Fruit fly (Drosophila melanogaster): ENCODE measurements around the gene cav.

Gene cav

DNA sequence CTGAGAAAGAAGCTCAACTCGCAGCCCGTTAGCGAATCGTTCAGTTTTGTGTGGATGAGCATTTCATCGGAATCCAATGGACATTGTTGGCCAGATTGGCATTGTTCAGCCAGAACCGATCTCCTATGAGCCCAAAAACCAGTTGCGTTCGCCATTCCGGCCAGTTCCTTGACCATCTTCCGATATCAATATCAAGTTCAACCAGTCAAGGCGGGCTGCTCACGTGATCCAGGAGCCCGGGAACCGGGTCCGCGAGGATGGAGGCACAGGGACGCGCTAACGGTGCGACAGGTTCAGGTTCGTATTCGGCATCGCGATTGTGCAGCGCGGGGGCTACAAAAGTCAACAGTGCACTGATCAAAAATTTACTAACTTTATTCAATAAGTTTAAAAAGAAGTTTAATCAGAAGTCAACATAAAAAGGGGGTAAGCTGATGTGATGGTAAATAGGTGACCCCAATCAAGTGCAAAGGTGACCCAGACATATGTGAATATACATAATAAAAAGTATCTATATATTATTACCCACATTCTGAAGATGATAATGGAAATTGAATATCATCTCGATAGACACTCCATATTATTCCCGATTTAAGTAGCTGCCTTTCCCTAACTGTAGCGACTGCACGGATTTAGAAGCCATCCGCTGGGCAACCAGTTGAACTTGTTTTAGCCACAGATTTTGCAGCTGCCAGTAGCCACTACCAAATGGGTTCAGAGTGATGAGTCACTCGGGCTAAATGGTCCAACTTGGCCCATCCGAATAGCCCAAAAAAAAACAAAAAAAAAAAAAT lies 46.1 kb downstream of the cav start:
- TF ChIP-seq CG34367 (tag; optimal IDR thresholded peaks at IDR 0.05) (peak; percentile 85), CG9948 (tag; optimal IDR thresholded peaks at IDR 0.05) (peak; percentile 88), gl (tag; optimal IDR thresholded peaks at IDR 0.05) (peak; percentile 68), Ets98B (GFP tag; IDR thresholded peaks at IDR 0.05) (no peak; the same call in none of the 2 replicates), D1 (tag; optimal IDR thresholded peaks at IDR 0.05) (peak; percentile 66), CG17806 (tag; optimal IDR thresholded peaks at IDR 0.05) (peak; percentile 85), CG8159 (tag; optimal IDR thresholded peaks at IDR 0.05) (peak; percentile 93), EcR (GFP tag; optimal IDR thresholded peaks at IDR 0.05) (peak; percentile 97), CG8301 (tag; optimal IDR thresholded peaks at IDR 0.05) (peak; percentile 83), CG4496 (GFP tag; IDR thresholded peaks at IDR 0.05) (peak; percentile 71), Pif1A (GFP tag; optimal IDR thresholded peaks at IDR 0.05) (peak; percentile 86), CG10348 (GFP tag; IDR thresholded peaks at IDR 0.05) (no peak), CG15710 (tag; optimal IDR thresholded peaks at IDR 0.05) (peak; percentile 93), Pif1B (GFP tag; optimal IDR thresholded peaks at IDR 0.05) (peak; percentile 88), Snoo (tag; optimal IDR thresholded peaks at IDR 0.05) (peak; percentile 80), CG13204 (GFP tag; optimal IDR thresholded peaks at IDR 0.05) (peak; percentile 84), fd96Ca (GFP tag; IDR thresholded peaks at IDR 0.05) (peak; percentile 83), CG14655 (GFP tag; optimal IDR thresholded peaks at IDR 0.05) (peak; percentile 91), CG12605 (GFP tag; IDR thresholded peaks at IDR 0.05) (peak; percentile 60), CG32121 (GFP tag; IDR thresholded peaks at IDR 0.05) (peak; percentile 51), rn (GFP tag; IDR thresholded peaks at IDR 0.05) (peak; percentile 40; the same call in 1 of the 2 replicates)

DNA sequence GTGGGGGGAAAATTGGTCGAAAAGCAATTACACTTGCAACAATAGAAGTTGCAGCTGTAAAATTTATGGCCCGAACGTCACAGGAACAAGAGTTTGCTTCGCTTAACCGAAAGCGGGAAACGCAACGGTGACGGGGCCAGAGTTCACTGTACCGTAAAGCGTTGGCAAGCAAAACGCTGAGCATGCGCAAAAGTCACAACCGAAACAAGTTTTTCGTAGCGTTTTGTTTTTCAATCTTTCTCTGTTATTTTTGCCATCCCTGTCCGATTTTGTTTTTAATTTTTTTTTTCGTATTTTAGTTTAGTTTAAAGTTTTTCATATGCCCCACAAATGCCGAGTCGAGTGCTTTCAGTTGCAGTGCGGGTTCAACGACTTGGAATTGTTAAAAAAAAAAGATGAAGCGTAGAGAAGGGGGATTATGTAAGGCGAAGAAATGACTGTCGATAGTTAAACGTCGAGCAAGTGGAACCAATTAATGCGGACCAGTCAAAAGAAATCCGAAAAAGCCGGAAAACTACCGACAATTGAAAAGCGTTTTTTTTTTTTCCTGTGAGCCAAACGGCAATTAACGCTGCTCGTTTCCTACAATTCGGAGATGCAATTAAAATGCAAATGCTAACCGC lies 46.8 kb downstream of the cav start:
- TF ChIP-seq CG4496 (GFP tag; IDR thresholded peaks at IDR 0.05) (no peak), Ets98B (GFP tag; IDR thresholded peaks at IDR 0.05) (no peak), CG9948 (tag; optimal IDR thresholded peaks at IDR 0.05) (no peak), CG12605 (GFP tag; IDR thresholded peaks at IDR 0.05) (no peak), EcR (GFP tag; optimal IDR thresholded peaks at IDR 0.05) (peak; percentile 82), CG13204 (GFP tag; optimal IDR thresholded peaks at IDR 0.05) (no peak), D1 (tag; optimal IDR thresholded peaks at IDR 0.05) (no peak)

DNA sequence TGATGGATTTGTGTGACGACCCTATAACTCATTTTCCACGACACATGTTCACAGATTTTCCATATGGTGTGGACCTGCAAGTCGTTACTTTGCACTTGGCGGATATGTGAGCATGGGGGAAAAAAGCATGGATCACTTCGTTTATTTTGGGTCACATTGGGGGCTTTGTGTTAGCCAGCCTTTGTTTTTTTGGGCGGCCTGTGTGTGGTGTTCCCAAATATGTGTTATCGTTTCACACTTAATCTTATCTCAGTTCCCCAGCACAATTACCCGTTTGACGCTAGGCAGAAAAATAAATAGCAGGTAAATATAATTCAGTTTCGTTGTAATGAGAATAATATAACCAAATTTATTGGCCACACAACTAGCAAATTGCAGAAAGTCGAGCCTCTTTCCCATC lies 47.4 kb downstream of the cav start:
- TF ChIP-seq CG8301 (tag; optimal IDR thresholded peaks at IDR 0.05) = no peak
- no peak for TF ChIP-seq EcR (GFP tag; optimal IDR thresholded peaks at IDR 0.05)
- TF ChIP-seq gl (tag; optimal IDR thresholded peaks at IDR 0.05) = no peak
- no peak for TF ChIP-seq CG32121 (GFP tag; IDR thresholded peaks at IDR 0.05)
- no peak for TF ChIP-seq CG14655 (GFP tag; optimal IDR thresholded peaks at IDR 0.05)
- TF ChIP-seq CG12605 (GFP tag; IDR thresholded peaks at IDR 0.05) = no peak
- no peak for TF ChIP-seq Ets98B (GFP tag; IDR thresholded peaks at IDR 0.05)
- no peak for TF ChIP-seq CG13204 (GFP tag; optimal IDR thresholded peaks at IDR 0.05)
- TF ChIP-seq D1 (tag; optimal IDR thresholded peaks at IDR 0.05) = no peak
- no peak for TF ChIP-seq Pif1A (GFP tag; optimal IDR thresholded peaks at IDR 0.05)
- TF ChIP-seq CG34367 (tag; optimal IDR thresholded peaks at IDR 0.05) = no peak
- TF ChIP-seq rn (GFP tag; IDR thresholded peaks at IDR 0.05) = no peak
- TF ChIP-seq CG4496 (GFP tag; IDR thresholded peaks at IDR 0.05) = no peak
- no peak for TF ChIP-seq CG15710 (tag; optimal IDR thresholded peaks at IDR 0.05)
- no peak for TF ChIP-seq CG8159 (tag; optimal IDR thresholded peaks at IDR 0.05)

DNA sequence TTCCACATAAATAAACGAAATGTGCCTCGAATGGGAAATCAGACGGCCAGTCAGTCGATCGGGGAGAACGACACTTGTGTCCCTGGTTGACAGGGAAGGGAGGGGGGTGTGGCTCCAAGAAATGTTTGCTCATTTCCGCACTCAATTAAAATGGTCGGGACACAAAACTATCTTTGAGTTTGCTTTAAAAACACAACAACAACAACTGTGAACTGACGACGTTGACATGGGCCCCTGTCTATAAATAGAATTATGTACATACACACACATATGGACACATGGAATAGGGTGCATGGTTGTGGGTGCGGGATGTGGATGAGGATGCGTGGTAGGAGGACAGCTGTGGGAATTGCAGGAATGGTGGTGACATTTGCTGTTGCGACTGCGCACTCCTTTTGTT lies 49.1 kb downstream of the cav start:
- TF ChIP-seq Ets98B (GFP tag; IDR thresholded peaks at IDR 0.05) = no peak
- TF ChIP-seq EcR (GFP tag; optimal IDR thresholded peaks at IDR 0.05) = peak; percentile 80
- peak; percentile 27 for TF ChIP-seq CG13204 (GFP tag; optimal IDR thresholded peaks at IDR 0.05)
- TF ChIP-seq CG10348 (GFP tag; IDR thresholded peaks at IDR 0.05) = no peak

DNA sequence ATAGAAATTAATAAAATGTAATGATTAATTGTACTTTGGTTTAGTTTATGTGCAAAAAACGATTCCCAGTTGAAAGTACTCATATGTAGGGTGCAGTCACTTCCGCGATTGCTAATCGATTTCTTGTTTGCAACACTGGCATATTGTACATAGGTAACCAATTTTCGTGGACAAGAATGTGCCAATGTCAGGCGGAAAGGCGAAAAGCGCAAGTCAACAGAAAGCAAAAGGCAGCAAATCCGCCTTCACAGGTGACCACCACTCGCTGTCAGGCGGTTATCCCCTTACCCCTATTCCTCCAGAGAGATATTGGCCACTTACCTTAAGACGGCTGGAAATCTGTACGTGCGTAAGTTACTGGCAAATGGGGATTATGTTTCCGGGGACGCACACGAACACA lies 49.7 kb downstream of the cav start:
- TF ChIP-seq CG10348 (GFP tag; IDR thresholded peaks at IDR 0.05) = no peak
- no peak for TF ChIP-seq CG4496 (GFP tag; IDR thresholded peaks at IDR 0.05)
- TF ChIP-seq CG13204 (GFP tag; optimal IDR thresholded peaks at IDR 0.05) = no peak
- TF ChIP-seq CG12605 (GFP tag; IDR thresholded peaks at IDR 0.05) = no peak
- no peak for TF ChIP-seq CG32121 (GFP tag; IDR thresholded peaks at IDR 0.05)
- no peak for TF ChIP-seq fd96Ca (GFP tag; IDR thresholded peaks at IDR 0.05)
- no peak for TF ChIP-seq gl (tag; optimal IDR thresholded peaks at IDR 0.05)
- TF ChIP-seq CG8159 (tag; optimal IDR thresholded peaks at IDR 0.05) = no peak
- no peak for TF ChIP-seq D1 (tag; optimal IDR thresholded peaks at IDR 0.05)

DNA sequence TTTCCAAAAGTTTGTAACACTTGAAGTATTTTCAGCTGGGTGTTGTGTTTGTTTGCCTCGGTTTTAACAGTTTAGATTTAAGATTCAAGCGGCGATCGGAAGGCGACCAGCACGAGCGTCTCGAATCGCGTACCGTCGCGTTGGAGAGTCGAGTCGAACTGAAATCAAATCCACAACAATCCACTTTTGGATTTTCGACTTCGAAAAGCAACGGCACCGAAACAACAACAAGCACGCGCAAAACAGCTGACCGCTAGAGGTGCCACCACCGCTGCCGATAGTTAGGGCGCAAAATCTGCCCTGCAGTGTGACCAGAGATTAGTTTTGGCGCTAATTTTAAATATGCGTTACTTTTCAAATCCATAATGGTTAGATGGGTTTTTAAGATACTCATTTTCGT lies 50.2 kb downstream of the cav start, which contains the start of gene jar:
TSS of gene jar (minus strand) at position 163 of the 400 bp plus-strand sequence.
- no peak for TF ChIP-seq CG8301 (tag; optimal IDR thresholded peaks at IDR 0.05)
- TF ChIP-seq fd96Ca (GFP tag; IDR thresholded peaks at IDR 0.05) = no peak; the same call in 2 of the 3 replicates
- peak; percentile 29; the same call in 1 of the 2 replicates for TF ChIP-seq CG12605 (GFP tag; IDR thresholded peaks at IDR 0.05)
- TF ChIP-seq EcR (GFP tag; optimal IDR thresholded peaks at IDR 0.05) = peak; percentile 39
- no peak for TF ChIP-seq CG34367 (tag; optimal IDR thresholded peaks at IDR 0.05)
- TF ChIP-seq Pif1A (GFP tag; optimal IDR thresholded peaks at IDR 0.05) = no peak
- TF ChIP-seq CG9948 (tag; optimal IDR thresholded peaks at IDR 0.05) = no peak
- TF ChIP-seq gl (tag; optimal IDR thresholded peaks at IDR 0.05) = peak; percentile 25
- TF ChIP-seq Snoo (tag; optimal IDR thresholded peaks at IDR 0.05) = peak; percentile 18
- peak; percentile 27; the same call in 1 of the 2 replicates for TF ChIP-seq CG32121 (GFP tag; IDR thresholded peaks at IDR 0.05)
- peak; percentile 31; the same call in 1 of the 3 replicates for TF ChIP-seq CG4496 (GFP tag; IDR thresholded peaks at IDR 0.05)
- TF ChIP-seq D1 (tag; optimal IDR thresholded peaks at IDR 0.05) = no peak
- peak; percentile 16 for TF ChIP-seq CG8159 (tag; optimal IDR thresholded peaks at IDR 0.05)
- TF ChIP-seq Ets98B (GFP tag; IDR thresholded peaks at IDR 0.05) = peak; percentile 49; the same call in 1 of the 2 replicates
- TF ChIP-seq Pif1B (GFP tag; optimal IDR thresholded peaks at IDR 0.05) = no peak
- peak; percentile 12 for TF ChIP-seq CG13204 (GFP tag; optimal IDR thresholded peaks at IDR 0.05)

All from whole organism, pupa.